Fruit fly (Drosophila melanogaster) whole organism, embryonic: Measurements from ENCODE around the gene CG32344.
A peak's percentile ranks its signal among the peaks of the same experiment; 100 is the strongest.

ENCODE experiments used
- CG10274 ChIP-seq: fragments of 200-800 bp; sonication (Bioruptor generic); optimal IDR thresholded peaks from 3 replicates; lab custom pipeline; 2017; ENCODE audit warnings: missing biosample characterization, mild to moderate bottlenecking, missing genetic modification characterization
- CG10366 ChIP-seq: fragments of 200-800 bp; sonication (Bioruptor generic); IDR thresholded peaks from 2 replicates; pipeline ENCODE4 v1.3.6; 2022; ENCODE audit warnings: missing biosample characterization, missing genetic modification characterization
- CG10959 ChIP-seq: fragments of 200-800 bp; sonication (Bioruptor generic); IDR thresholded peaks from 2 replicates; pipeline ENCODE4 v1.3.6; 2022; ENCODE audit warnings: missing biosample characterization, missing genetic modification characterization
- CG11247 ChIP-seq: fragments of 200-800 bp; sonication (Bioruptor generic); IDR thresholded peaks from 2 replicates; pipeline ENCODE4 v1.3.6; 2022; ENCODE audit warnings: missing biosample characterization, missing genetic modification characterization
- CG11560 ChIP-seq: fragments of 200-800 bp; sonication (Bioruptor generic); IDR thresholded peaks from 3 replicates; pipeline ENCODE4 v1.3.6; 2022; ENCODE audit warnings: missing biosample characterization, missing genetic modification characterization
- CG16863 ChIP-seq: fragments of 200-800 bp; sonication (Bioruptor generic); optimal IDR thresholded peaks from 3 replicates; lab custom pipeline; 2016; ENCODE audit warnings: missing biosample characterization, missing genetic modification characterization
- CG2199 ChIP-seq: fragments of 200-800 bp; sonication (Bioruptor generic); IDR thresholded peaks from 3 replicates; pipeline ENCODE4 v1.3.6; 2022; ENCODE audit warnings: missing biosample characterization, missing genetic modification characterization
- CG30403 ChIP-seq: fragments of 200-800 bp; sonication (Bioruptor generic); optimal IDR thresholded peaks from 3 replicates; lab custom pipeline; 2016; ENCODE audit warnings: missing biosample characterization, missing genetic modification characterization
- CG33213 ChIP-seq: fragments of 200-800 bp; sonication (Bioruptor generic); optimal IDR thresholded peaks from 3 replicates; lab custom pipeline; 2016; ENCODE audit warnings: missing biosample characterization, missing genetic modification characterization
- CG3847 ChIP-seq: fragments of 200-800 bp; sonication (Bioruptor generic); IDR thresholded peaks from 2 replicates; pipeline ENCODE4 v1.3.6; 2022; ENCODE audit warnings: missing biosample characterization, missing genetic modification characterization
- CG6254 ChIP-seq: fragments of 200-800 bp; sonication (Bioruptor generic); optimal IDR thresholded peaks from 3 replicates; lab custom pipeline; 2017; ENCODE audit warnings: mild to moderate bottlenecking, missing biosample characterization, missing genetic modification reagents, missing genetic modification characterization
- CG6272 ChIP-seq: fragments of 200-800 bp; sonication (Bioruptor generic); IDR thresholded peaks from 2 replicates; pipeline ENCODE4 v1.3.6; 2022; ENCODE audit warnings: missing biosample characterization, missing genetic modification characterization
- CG6854 ChIP-seq: fragments of 200-800 bp; sonication (Bioruptor generic); optimal IDR thresholded peaks from 3 replicates; lab custom pipeline; 2017; ENCODE audit warnings: missing biosample characterization, mild to moderate bottlenecking, missing genetic modification characterization
- CG7556 ChIP-seq: fragments of 200-800 bp; sonication (Bioruptor generic); optimal IDR thresholded peaks from 2 replicates; lab custom pipeline; 2017; ENCODE audit warnings: missing biosample characterization, mild to moderate bottlenecking, missing genetic modification characterization
- CG8478 ChIP-seq: fragments of >200 bp; optimal IDR thresholded peaks from 2 replicates; lab custom pipeline; 2018
- Dbx ChIP-seq: fragments of 200-800 bp; sonication (Bioruptor generic); IDR thresholded peaks from 3 replicates; pipeline ENCODE4 v1.3.6; 2022; ENCODE audit warnings: missing biosample characterization, missing genetic modification characterization
- Dll ChIP-seq: fragments of 200-800 bp; sonication (Bioruptor generic); IDR thresholded peaks from 4 replicates; pipeline ENCODE4 v1.3.6; 2022; ENCODE audit warnings: missing biosample characterization, missing genetic modification characterization; ENCODE audit not compliant: partially characterized antibody
- Ets65A ChIP-seq: fragments of 200-800 bp; sonication (Bioruptor generic); peaks from one replicate; lab custom pipeline; 2016; ENCODE audit warnings: missing biosample characterization, missing genetic modification characterization
- Fer2 ChIP-seq: fragments of 200-800 bp; sonication (Bioruptor generic); optimal IDR thresholded peaks from 2 replicates; lab custom pipeline; 2018; ENCODE audit warnings: missing biosample characterization, mild to moderate bottlenecking, missing genetic modification characterization, moderate library complexity
- Gsc ChIP-seq: fragments of 200-800 bp; sonication (Bioruptor generic); IDR thresholded peaks from 2 replicates; pipeline ENCODE4 v1.3.6; 2022; ENCODE audit warnings: missing biosample characterization, missing genetic modification characterization
- HHEX ChIP-seq: fragments of 200-800 bp; sonication (Bioruptor generic); optimal IDR thresholded peaks from 3 replicates; lab custom pipeline; 2017; ENCODE audit warnings: missing biosample characterization, mild to moderate bottlenecking, missing genetic modification characterization, missing genetic modification reagents
- Hand ChIP-seq: fragments of 200-800 bp; sonication (Bioruptor generic); optimal IDR thresholded peaks from 2 replicates; lab custom pipeline; 2017; ENCODE audit warnings: mild to moderate bottlenecking, missing biosample characterization, missing genetic modification reagents, missing genetic modification characterization
- Kr ChIP-seq: fragments of 200-800 bp; sonication (Bioruptor generic); optimal IDR thresholded peaks from 2 replicates; lab custom pipeline; 2017; ENCODE audit warnings: missing biosample characterization, mild to moderate bottlenecking, missing genetic modification characterization
- Sin3A ChIP-seq: fragments of >200 bp; optimal IDR thresholded peaks from 2 replicates; lab custom pipeline; 2018
- TFAM ChIP-seq: fragments of 200-800 bp; sonication (Bioruptor generic); optimal IDR thresholded peaks from 2 replicates; lab custom pipeline; 2017; ENCODE audit warnings: missing biosample characterization, missing genetic modification characterization, inconsistent platforms
- Tbp ChIP-seq: fragments of >200 bp; optimal IDR thresholded peaks from 2 replicates; lab custom pipeline; 2018; ENCODE audit warnings: missing biosample characterization, missing genetic modification characterization
- Xbp1 ChIP-seq: fragments of 200-800 bp; sonication (Bioruptor generic); optimal IDR thresholded peaks from 3 replicates; lab custom pipeline; 2016; ENCODE audit warnings: missing biosample characterization, mild to moderate bottlenecking, missing genetic modification characterization
- ase ChIP-seq: fragments of 200-800 bp; sonication (Bioruptor generic); IDR thresholded peaks from 3 replicates; pipeline ENCODE4 v1.3.6; 2022; ENCODE audit warnings: missing biosample characterization, missing genetic modification characterization
- chm ChIP-seq: fragments of 200-800 bp; sonication (Bioruptor generic); IDR thresholded peaks from 2 replicates; pipeline ENCODE4 v1.3.6; 2022; ENCODE audit warnings: missing biosample characterization, missing genetic modification characterization
- danr ChIP-seq: fragments of 200-800 bp; sonication (Bioruptor generic); IDR thresholded peaks from 2 replicates; pipeline ENCODE4 v1.3.6; 2022; ENCODE audit warnings: missing biosample characterization, missing genetic modification characterization
- dm ChIP-seq: fragments of 200-800 bp; sonication (Bioruptor generic); optimal IDR thresholded peaks from 3 replicates; lab custom pipeline; 2016; ENCODE audit warnings: missing biosample characterization, missing genetic modification characterization
- dpn ChIP-seq, 2 experiments: fragments of 200-800 bp; sonication (Bioruptor generic); optimal IDR thresholded peaks; 3 replicates each; lab custom pipeline; 2016; ENCODE audit warnings: missing biosample characterization in 2 of 2, missing genetic modification characterization in 2 of 2
- gsb-n ChIP-seq: fragments of 200-800 bp; sonication (Bioruptor generic); optimal IDR thresholded peaks from 3 replicates; lab custom pipeline; 2018; ENCODE audit warnings: missing biosample characterization, mild to moderate bottlenecking, missing genetic modification characterization
- ham ChIP-seq: fragments of 200-800 bp; sonication (Bioruptor generic); IDR thresholded peaks from 2 replicates; pipeline ENCODE4 v1.3.6; 2022; ENCODE audit warnings: missing biosample characterization, missing genetic modification characterization
- phol ChIP-seq: fragments of 200-800 bp; sonication (Bioruptor generic); optimal IDR thresholded peaks from 3 replicates; lab custom pipeline; 2018; ENCODE audit warnings: missing biosample characterization, mild to moderate bottlenecking, missing genetic modification characterization, moderate library complexity
- psq ChIP-seq: fragments of 200-800 bp; sonication (Bioruptor generic); optimal IDR thresholded peaks from 2 replicates; lab custom pipeline; 2017; ENCODE audit warnings: missing biosample characterization, missing genetic modification characterization
- run ChIP-seq: fragments of 200-800 bp; sonication (Bioruptor generic); optimal IDR thresholded peaks from 3 replicates; lab custom pipeline; 2018; ENCODE audit warnings: missing biosample characterization, mild to moderate bottlenecking, missing genetic modification characterization
- sens ChIP-seq: fragments of 200-800 bp; sonication (Bioruptor generic); peaks from one replicate; lab custom pipeline; 2016; ENCODE audit warnings: missing biosample characterization, missing genetic modification characterization
- stc ChIP-seq: fragments of 200-800 bp; sonication (Bioruptor generic); IDR thresholded peaks from 2 replicates; pipeline ENCODE4 v1.3.6; 2022; ENCODE audit warnings: missing biosample characterization, missing genetic modification characterization
- zen2 ChIP-seq: fragments of 200-800 bp; sonication (Bioruptor generic); IDR thresholded peaks from 3 replicates; pipeline ENCODE4 v1.3.6; 2022; ENCODE audit warnings: missing biosample characterization, missing genetic modification characterization; ENCODE audit not compliant: partially characterized antibody

CG32344 gene

DNA sequence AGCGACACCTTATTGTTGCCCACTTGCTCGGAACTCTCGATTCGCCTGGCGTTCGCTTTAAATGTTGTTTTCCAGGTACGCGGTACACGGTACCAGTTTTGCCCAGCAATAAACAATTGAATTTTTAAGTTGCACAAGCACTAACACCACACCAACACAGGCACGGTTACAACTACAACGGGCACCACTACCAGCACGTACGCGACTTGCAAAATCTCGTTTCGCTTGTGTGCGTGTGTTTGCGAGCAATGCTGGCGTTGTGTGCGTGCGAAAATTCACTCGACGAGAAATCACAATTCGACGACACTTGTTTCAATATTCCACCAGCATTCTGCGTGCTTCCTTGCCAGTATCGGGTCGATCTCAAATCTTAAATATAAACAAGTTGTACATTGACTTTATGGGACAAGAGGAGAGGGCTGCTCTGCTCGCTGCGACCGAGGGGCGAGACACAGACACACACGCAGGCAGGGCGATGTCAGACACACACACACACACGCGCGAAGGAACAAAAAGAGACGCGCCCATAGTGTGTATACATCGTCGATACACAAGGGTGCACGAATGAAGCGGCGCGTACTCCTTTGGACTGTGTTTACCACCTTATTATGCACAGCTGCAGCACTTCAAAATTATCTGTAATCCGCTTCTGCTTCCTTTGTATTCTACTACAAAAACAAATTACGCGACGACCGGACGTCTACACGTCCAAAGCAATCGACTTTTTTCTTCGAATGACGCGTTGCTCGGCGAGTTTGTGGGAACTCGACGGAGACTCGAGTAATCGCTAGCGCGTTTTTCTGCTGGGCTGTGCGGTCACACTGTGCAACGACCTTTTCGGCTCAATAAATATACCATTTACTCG, 5.1 kb downstream of the CG32344 start, which contains the start of gene fwd (continued):
- TF ChIP-seq CG10959 (no peak), CG7556 (GFP tag; lab: Kevin White, UChicago) (peak; percentile 19), stc (no peak), CG33213 (GFP tag; lab: Kevin White, UChicago) (peak; percentile 68), ase (no peak), dm (GFP tag; lab: Kevin White, UChicago) (peak; percentile 36), Tbp (no peak), dpn (GFP tag; optimal IDR thresholded peaks at IDR 0.05; lab: Kevin White, UChicago) (peak; percentile 7 to 38), gsb-n (tag; lab: Kevin White, UChicago) (no peak), zen2 (no peak), HHEX (GFP tag; lab: Kevin White, UChicago) (peak; percentile 26), Xbp1 (GFP tag; lab: Kevin White, UChicago) (peak; percentile 31), run (tag; lab: Kevin White, UChicago) (peak; percentile 13), CG6854 (GFP tag; lab: Kevin White, UChicago) (no peak), ham (GFP tag; lab: Robert Waterston, UW) (no peak), Dbx (GFP tag; lab: Robert Waterston, UW) (peak; percentile 40; the same call in 1 of the 3 replicates), CG8478 (lab: Kevin White, UChicago) (peak; percentile 78), Kr (GFP tag; lab: Kevin White, UChicago) (no peak), chm (no peak; the same call in 1 of the 2 replicates)

DNA sequence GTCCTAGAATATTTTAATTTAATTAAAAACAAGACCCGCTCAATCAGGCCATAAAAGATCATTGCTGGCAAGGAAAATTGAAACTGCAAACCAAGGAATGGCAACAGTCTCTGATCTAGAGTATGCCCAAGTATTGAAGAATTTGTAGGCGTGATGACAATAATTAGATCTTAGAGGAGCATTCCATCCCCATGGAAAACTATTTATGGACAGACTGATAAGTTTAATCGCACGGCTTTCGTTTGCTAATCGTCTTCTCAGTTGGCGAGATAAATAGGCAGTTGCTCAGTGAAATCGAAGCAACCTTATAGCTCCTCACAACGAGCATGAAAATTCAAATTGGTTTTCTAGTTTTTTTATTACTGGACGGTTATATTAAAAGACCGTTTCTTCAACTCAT, 7.7 kb downstream of the CG32344 start, which contains the start of gene ddbt:
ddbt (plus strand) TSS at position 301 of the 400 bp plus-strand sequence.
- TF ChIP-seq Hand (GFP tag; lab: Kevin White, UChicago) (no peak), CG11247 (GFP tag; lab: Robert Waterston, UW) (no peak), gsb-n (tag; lab: Kevin White, UChicago) (no peak), danr (GFP tag; lab: Robert Waterston, UW) (no peak), psq (GFP tag; lab: Kevin White, UChicago) (no peak), CG11560 (tag; lab: Robert Waterston, UW) (no peak), TFAM (GFP tag; lab: Kevin White, UChicago) (no peak), Dll (GFP tag; lab: Robert Waterston, UW) (no peak), CG3847 (GFP tag; lab: Robert Waterston, UW) (no peak), Fer2 (tag; lab: Kevin White, UChicago) (no peak), phol (tag; lab: Kevin White, UChicago) (no peak), CG30403 (GFP tag; lab: Kevin White, UChicago) (no peak), CG6272 (no peak), CG2199 (no peak), CG6254 (GFP tag; lab: Kevin White, UChicago) (no peak), CG10366 (GFP tag; lab: Robert Waterston, UW) (no peak), Gsc (GFP tag; lab: Robert Waterston, UW) (no peak)

DNA sequence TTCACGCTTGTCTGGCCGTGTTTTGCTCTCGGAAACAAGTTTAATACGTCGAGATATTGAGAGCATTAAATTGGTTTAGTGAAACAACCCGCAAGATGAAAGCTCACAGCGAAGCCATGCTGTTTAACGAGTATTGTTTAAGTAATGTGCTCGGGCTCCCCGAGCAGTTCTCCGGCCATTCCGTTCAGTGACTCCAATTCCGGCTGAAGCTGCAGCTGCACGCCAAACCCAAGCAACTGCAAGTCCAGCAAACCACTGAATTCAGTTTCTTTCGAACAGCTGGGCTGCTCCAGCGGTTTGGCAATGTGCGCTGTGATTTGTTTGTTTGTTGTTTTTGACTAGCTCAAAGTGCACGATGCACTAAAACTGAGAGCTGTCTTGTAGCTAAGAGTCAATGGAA, 9.4 kb downstream of the CG32344 start:
- TF ChIP-seq Ets65A (GFP tag; lab: Kevin White, UChicago) = peak; percentile 78
- TF ChIP-seq sens (GFP tag; lab: Kevin White, UChicago) = peak; percentile 38
- TF ChIP-seq CG16863 (GFP tag; lab: Kevin White, UChicago) = no peak
- no peak for TF ChIP-seq Sin3A (lab: Kevin White, UChicago)
- TF ChIP-seq CG10274 (GFP tag; lab: Kevin White, UChicago) = no peak
